Worm (Caenorhabditis elegans) whole organism, young adult: ENCODE results near the gene gck-2.
A peak's percentile ranks its signal among the peaks of the same experiment; 100 is the strongest.

Experiments
- B0035.1 ChIP-seq: sonication (generic microtip); optimal IDR thresholded peaks from 2 replicates; lab custom pipeline; 2016; ENCODE audit warnings: missing genetic modification characterization, mild to moderate bottlenecking, missing compliant biosample characterization, missing genotype, missing genetic modification reagents
- B0261.1 ChIP-seq: sonication (generic microtip); optimal IDR thresholded peaks from 2 replicates; lab custom pipeline; 2016; ENCODE audit warnings: mild to moderate bottlenecking, missing genetic modification characterization, moderate library complexity, missing compliant biosample characterization
- C06A6.2 ChIP-seq: fragments of 200-800 bp; sonication (Bioruptor generic); conservative IDR thresholded peaks from 2 replicates; pipeline ENCODE4 v1.3.6; 2022; ENCODE audit warnings: missing genetic modification characterization, missing compliant biosample characterization
- F10E7.11 ChIP-seq: sonication (generic microtip); optimal IDR thresholded peaks from 2 replicates; lab custom pipeline; 2017; ENCODE audit warnings: mild to moderate bottlenecking, missing genetic modification characterization, moderate library complexity, missing compliant biosample characterization
- F33H1.4 ChIP-seq: fragments of 200-800 bp; sonication (Bioruptor generic); IDR thresholded peaks from 2 replicates; pipeline ENCODE4 v1.3.6; 2022; ENCODE audit warnings: missing genetic modification reagents, missing genetic modification characterization, missing compliant biosample characterization
- F49E8.2 ChIP-seq: sonication (generic microtip); optimal IDR thresholded peaks from 3 replicates; lab custom pipeline; 2017; ENCODE audit warnings: missing genetic modification characterization, mild to moderate bottlenecking, missing compliant biosample characterization, antibody characterized with exemption, moderate library complexity; ENCODE audit not compliant: insufficient read depth
- F52B5.7 ChIP-seq: sonication (generic microtip); optimal IDR thresholded peaks from 2 replicates; lab custom pipeline; 2016; ENCODE audit warnings: mild to moderate bottlenecking, missing genetic modification characterization, missing compliant biosample characterization
- F55B11.4 ChIP-seq: sonication (generic microtip); optimal IDR thresholded peaks from 2 replicates; lab custom pipeline; 2016; ENCODE audit warnings: missing compliant biosample characterization, missing genetic modification characterization, borderline replicate concordance; ENCODE audit not compliant: insufficient read depth
- F57C9.4 ChIP-seq: sonication (generic microtip); optimal IDR thresholded peaks from 2 replicates; lab custom pipeline; 2017; ENCODE audit warnings: mild to moderate bottlenecking, missing genetic modification characterization, missing compliant biosample characterization
- K11D2.4 ChIP-seq: fragments of 200-800 bp; sonication (Bioruptor generic); IDR thresholded peaks from 2 replicates; pipeline ENCODE4 v1.3.6; 2022; ENCODE audit warnings: missing genetic modification reagents, missing genetic modification characterization, missing compliant biosample characterization
- T07F8.4 ChIP-seq: sonication (generic microtip); optimal IDR thresholded peaks from 2 replicates; lab custom pipeline; 2016; ENCODE audit warnings: mild to moderate bottlenecking, missing genetic modification characterization, moderate library complexity, missing compliant biosample characterization
- Y53G8AR.9 ChIP-seq: fragments of 200-800 bp; sonication (Bioruptor generic); conservative IDR thresholded peaks from 2 replicates; pipeline ENCODE4 v1.3.6; 2022; ENCODE audit warnings: missing genetic modification reagents, missing genetic modification characterization, missing compliant biosample characterization
- ZK185.1 ChIP-seq: sonication (generic microtip); optimal IDR thresholded peaks from 2 replicates; lab custom pipeline; 2016; ENCODE audit warnings: mild to moderate bottlenecking, missing genetic modification characterization, missing compliant biosample characterization; ENCODE audit not compliant: poor library complexity, severe bottlenecking
- ama-1 ChIP-seq, 3 experiments: fragments of 150-350 bp in 1 of 3; sonication (generic microtip) in 2 of 3; optimal IDR thresholded peaks; 2 replicates each; lab custom pipeline; 2014 to 2018; ENCODE audit warnings: missing biosample characterization in 2 of 3, missing genetic modification characterization in 2 of 3, missing genetic modification reagents in 2 of 3
- athp-1 ChIP-seq: sonication (generic microtip); optimal IDR thresholded peaks from 2 replicates; lab custom pipeline; 2017; ENCODE audit warnings: mild to moderate bottlenecking, missing genetic modification characterization, missing compliant biosample characterization
- attf-3 ChIP-seq: fragments of 200-800 bp; sonication (Bioruptor generic); conservative IDR thresholded peaks from 2 replicates; pipeline ENCODE4 v1.3.6; 2022; ENCODE audit warnings: missing genetic modification reagents, missing genetic modification characterization, missing compliant biosample characterization
- bed-2 ChIP-seq: fragments of 200-800 bp; sonication (Bioruptor generic); IDR thresholded peaks from 2 replicates; pipeline ENCODE4 v1.3.6; 2022; ENCODE audit warnings: missing genetic modification reagents, missing genetic modification characterization, missing compliant biosample characterization
- ceh-40 ChIP-seq: fragments of 200-800 bp; sonication (Bioruptor generic); IDR thresholded peaks from 2 replicates; pipeline ENCODE4 v1.3.6; 2022; ENCODE audit warnings: missing genetic modification characterization, missing compliant biosample characterization
- ceh-91 ChIP-seq: fragments of 200-800 bp; sonication (Bioruptor generic); IDR thresholded peaks from 2 replicates; pipeline ENCODE4 v1.3.6; 2022; ENCODE audit warnings: missing genetic modification reagents, missing genetic modification characterization, missing compliant biosample characterization
- chd-7 ChIP-seq: sonication (generic microtip); optimal IDR thresholded peaks from 2 replicates; lab custom pipeline; 2016; ENCODE audit warnings: mild to moderate bottlenecking, missing genetic modification characterization, moderate library complexity, missing compliant biosample characterization
- egl-18 ChIP-seq: fragments of 200-800 bp; sonication (Bioruptor generic); IDR thresholded peaks from 2 replicates; pipeline ENCODE4 v1.3.6; 2022; ENCODE audit warnings: missing genetic modification reagents, missing genetic modification characterization, missing compliant biosample characterization
- gei-17 ChIP-seq: fragments of 200-800 bp; sonication (Bioruptor generic); optimal IDR thresholded peaks from 2 replicates; lab custom pipeline; 2018; ENCODE audit warnings: mild to moderate bottlenecking, missing genetic modification characterization, missing compliant biosample characterization
- hmg-20 ChIP-seq: fragments of 200-800 bp; sonication (Bioruptor generic); IDR thresholded peaks from 2 replicates; pipeline ENCODE4 v1.3.6; 2022; ENCODE audit warnings: missing genetic modification reagents, missing genetic modification characterization, missing compliant biosample characterization
- lag-1 ChIP-seq: fragments of 200-800 bp; sonication (Bioruptor generic); IDR thresholded peaks from 2 replicates; pipeline ENCODE4 v1.3.6; 2022; ENCODE audit warnings: missing genetic modification reagents, missing genetic modification characterization, missing compliant biosample characterization
- let-526 ChIP-seq: fragments of 200-800 bp; sonication (Bioruptor generic); IDR thresholded peaks from 2 replicates; pipeline ENCODE4 v1.3.6; 2022; ENCODE audit warnings: missing genetic modification reagents, missing genetic modification characterization, missing compliant biosample characterization
- lin-26 ChIP-seq: fragments of 200-800 bp; sonication (Bioruptor generic); IDR thresholded peaks from 2 replicates; pipeline ENCODE4 v1.3.6; 2022; ENCODE audit warnings: missing genetic modification reagents, missing genetic modification characterization, missing compliant biosample characterization
- lin-54 ChIP-seq: fragments of 200-800 bp; sonication (Bioruptor generic); optimal IDR thresholded peaks from 2 replicates; lab custom pipeline; 2018; ENCODE audit warnings: mild to moderate bottlenecking, missing genetic modification characterization, missing compliant biosample characterization
- lsl-1 ChIP-seq: fragments of 200-800 bp; sonication (Bioruptor generic); optimal IDR thresholded peaks from 2 replicates; lab custom pipeline; 2018; ENCODE audit warnings: mild to moderate bottlenecking, missing genetic modification characterization, moderate library complexity, missing compliant biosample characterization
- madf-8 ChIP-seq: fragments of 200-800 bp; sonication (Bioruptor generic); conservative IDR thresholded peaks from 2 replicates; pipeline ENCODE4 v1.3.6; 2022; ENCODE audit warnings: missing genetic modification reagents, missing genetic modification characterization, missing compliant biosample characterization
- mcd-1 ChIP-seq: fragments of 200-800 bp; sonication (Bioruptor generic); IDR thresholded peaks from 2 replicates; pipeline ENCODE4 v1.3.6; 2022; ENCODE audit warnings: missing genetic modification reagents, missing genetic modification characterization, missing compliant biosample characterization
- mxl-1 ChIP-seq: sonication (generic microtip); optimal IDR thresholded peaks from 2 replicates; lab custom pipeline; 2016; ENCODE audit warnings: missing genetic modification characterization, missing compliant biosample characterization
- nhr-120 ChIP-seq: fragments of 200-800 bp; sonication (Bioruptor generic); IDR thresholded peaks from 2 replicates; pipeline ENCODE4 v1.3.6; 2022; ENCODE audit warnings: missing genetic modification characterization, missing compliant biosample characterization
- nhr-179 ChIP-seq: sonication (generic microtip); optimal IDR thresholded peaks from 2 replicates; lab custom pipeline; 2016; ENCODE audit warnings: mild to moderate bottlenecking, missing genetic modification characterization, missing compliant biosample characterization
- nhr-27 ChIP-seq: fragments of 200-800 bp; sonication (Bioruptor generic); optimal IDR thresholded peaks from 2 replicates; lab custom pipeline; 2018; ENCODE audit warnings: mild to moderate bottlenecking, missing genetic modification characterization, moderate library complexity, missing compliant biosample characterization
- nhr-80 ChIP-seq: sonication (generic microtip); optimal IDR thresholded peaks from 2 replicates; lab custom pipeline; 2016; ENCODE audit warnings: missing genetic modification characterization, missing compliant biosample characterization
- repo-1 ChIP-seq: sonication (generic microtip); optimal IDR thresholded peaks from 2 replicates; lab custom pipeline; 2017; ENCODE audit warnings: mild to moderate bottlenecking, missing genetic modification characterization, missing compliant biosample characterization
- snpc-1.1 ChIP-seq: sonication (generic microtip); optimal IDR thresholded peaks from 2 replicates; lab custom pipeline; 2017; ENCODE audit warnings: missing genetic modification characterization, mild to moderate bottlenecking, missing compliant biosample characterization, antibody characterized with exemption, moderate library complexity, missing genotype, missing genetic modification reagents; ENCODE audit not compliant: insufficient read depth
- snpc-3.4 ChIP-seq: sonication (generic microtip); optimal IDR thresholded peaks from 2 replicates; lab custom pipeline; 2017; ENCODE audit warnings: missing genetic modification characterization, mild to moderate bottlenecking, missing compliant biosample characterization, antibody characterized with exemption, moderate library complexity, missing genotype, missing genetic modification reagents
- snpc-4 ChIP-seq, 5 experiments: fragments of 150-350 bp in 1 of 5; sonication (generic microtip) in 4 of 5; optimal IDR thresholded peaks; 2 replicates each; lab custom pipeline; 2014 to 2018; ENCODE audit warnings: missing genetic modification characterization in 5 of 5, missing biosample characterization in 3 of 5, antibody characterized with exemption in 2 of 5, mild to moderate bottlenecking in 2 of 5, missing compliant biosample characterization in 2 of 5, missing genotype in 2 of 5, moderate library complexity in 2 of 5, missing genetic modification reagents in 1 of 5
- somi-1 ChIP-seq: fragments of 200-800 bp; sonication (Bioruptor generic); optimal IDR thresholded peaks from 2 replicates; lab custom pipeline; 2018; ENCODE audit warnings: mild to moderate bottlenecking, missing genetic modification characterization, missing compliant biosample characterization
- sptf-2 ChIP-seq: fragments of 200-800 bp; sonication (Bioruptor generic); optimal IDR thresholded peaks from 2 replicates; lab custom pipeline; 2018; ENCODE audit warnings: mild to moderate bottlenecking, missing genetic modification characterization, missing compliant biosample characterization
- tbp1 ChIP-seq: fragments of 200-800 bp; sonication (Bioruptor generic); optimal IDR thresholded peaks from 2 replicates; lab custom pipeline; 2018; ENCODE audit warnings: mild to moderate bottlenecking, missing genetic modification characterization, missing compliant biosample characterization
- unc-130 ChIP-seq: sonication (generic microtip); optimal IDR thresholded peaks from 2 replicates; lab custom pipeline; 2016; ENCODE audit warnings: missing genetic modification reagents, missing genetic modification characterization, missing compliant biosample characterization
- xnd-1 ChIP-seq: sonication (generic microtip); optimal IDR thresholded peaks from 2 replicates; lab custom pipeline; 2016; ENCODE audit warnings: missing genotype, missing genetic modification reagents, missing genetic modification characterization, missing compliant biosample characterization
- zim-3 ChIP-seq: sonication (generic microtip); optimal IDR thresholded peaks from 2 replicates; lab custom pipeline; 2017; ENCODE audit warnings: mild to moderate bottlenecking, missing genetic modification characterization, moderate library complexity, missing compliant biosample characterization
- ztf-18 ChIP-seq: sonication (generic microtip); optimal IDR thresholded peaks from 2 replicates; lab custom pipeline; 2016; ENCODE audit warnings: missing genotype, mild to moderate bottlenecking, missing genetic modification characterization, missing compliant biosample characterization
- ztf-6 ChIP-seq: fragments of 200-800 bp; sonication (Bioruptor generic); IDR thresholded peaks from 2 replicates; pipeline ENCODE4 v1.3.6; 2022; ENCODE audit warnings: missing genetic modification reagents, missing genetic modification characterization, missing compliant biosample characterization

The gck-2 gene

ce11 chrV:6783044-6783625 is 9.3 kb downstream of the gck-2 start (continued):
- no peak for TF ChIP-seq chd-7 (tag; lab: Kevin White, UChicago)
- TF ChIP-seq tbp1 (GFP tag; lab: Kevin White, UChicago): peak; percentile 32
- no peak for TF ChIP-seq B0261.1 (tag; lab: Kevin White, UChicago)
- TF ChIP-seq F52B5.7 (tag; lab: Kevin White, UChicago): peak; percentile 45
- TF ChIP-seq nhr-80: no peak
- TF ChIP-seq ztf-6 (GFP tag; lab: Robert Waterston, UW): no peak
- TF ChIP-seq athp-1 (tag; lab: Kevin White, UChicago): peak; percentile 67
- TF ChIP-seq let-526 (GFP tag; lab: Robert Waterston, UW): no peak
- TF ChIP-seq snpc-4 (GFP tag; optimal IDR thresholded peaks at IDR 0.05; lab: Kevin White, UChicago): peak; percentile 60
- TF ChIP-seq snpc-4 (tag; optimal IDR thresholded peaks at IDR 0.05; lab: Kevin White, UChicago): peak in 1 of 4 experiments; percentile 44
- peak; percentile 21; the same call in 1 of the 2 replicates for TF ChIP-seq F33H1.4 (GFP tag; lab: Robert Waterston, UW)
- no peak for TF ChIP-seq lag-1 (GFP tag; lab: Robert Waterston, UW)
- no peak for TF ChIP-seq zim-3 (tag; lab: Kevin White, UChicago)
- TF ChIP-seq ceh-91 (GFP tag; lab: Robert Waterston, UW): no peak
- no peak for TF ChIP-seq snpc-1.1 (tag; lab: Kevin White, UChicago)
- TF ChIP-seq K11D2.4 (GFP tag; lab: Robert Waterston, UW): no peak
- no peak for TF ChIP-seq gei-17 (GFP tag; lab: Kevin White, UChicago)
- TF ChIP-seq C06A6.2 (GFP tag; lab: Robert Waterston, UW): no peak
- TF ChIP-seq F57C9.4 (tag; lab: Kevin White, UChicago): no peak
- TF ChIP-seq B0035.1 (tag; lab: Kevin White, UChicago): no peak
- no peak for TF ChIP-seq nhr-120 (GFP tag; lab: Robert Waterston, UW)
- TF ChIP-seq ZK185.1 (tag; lab: Kevin White, UChicago): no peak
- TF ChIP-seq sptf-2: no peak
- TF ChIP-seq lin-26: peak; percentile 81; the same call in 1 of the 2 replicates
- peak; percentile 25 for TF ChIP-seq repo-1 (tag; lab: Kevin White, UChicago)
- TF ChIP-seq lin-54 (GFP tag; lab: Kevin White, UChicago): peak; percentile 46
- TF ChIP-seq F55B11.4: no peak
- no peak for TF ChIP-seq snpc-3.4 (tag; lab: Kevin White, UChicago)
- no peak for TF ChIP-seq bed-2 (GFP tag; lab: Robert Waterston, UW)
- TF ChIP-seq unc-130 (GFP tag; lab: Kevin White, UChicago): no peak
- no peak for TF ChIP-seq attf-3
- peak; percentile 50 for TF ChIP-seq xnd-1 (tag; lab: Kevin White, UChicago)
- TF ChIP-seq ceh-40 (GFP tag; lab: Robert Waterston, UW): no peak; the same call in 1 of the 2 replicates
- peak; percentile 51; the same call in 1 of the 2 replicates for TF ChIP-seq Y53G8AR.9 (GFP tag; lab: Robert Waterston, UW)
- TF ChIP-seq ztf-18 (tag; lab: Kevin White, UChicago): peak; percentile 22
- no peak for TF ChIP-seq nhr-27 (tag; lab: Kevin White, UChicago)
- peak; percentile 3 for TF ChIP-seq madf-8
- TF ChIP-seq T07F8.4 (tag; lab: Kevin White, UChicago): no peak
- TF ChIP-seq F10E7.11 (tag; lab: Kevin White, UChicago): no peak
- no peak for TF ChIP-seq nhr-179 (tag; lab: Kevin White, UChicago)
- TF ChIP-seq egl-18: no peak
- TF ChIP-seq ama-1 (optimal IDR thresholded peaks at IDR 0.05; lab: Kevin White, UChicago): no peak
- TF ChIP-seq ama-1 (GFP tag; optimal IDR thresholded peaks at IDR 0.05; lab: Kevin White, UChicago): peak in 1 of 2 experiments; percentile 69
- TF ChIP-seq somi-1 (GFP tag; lab: Kevin White, UChicago): no peak
- peak; percentile 57 for TF ChIP-seq lsl-1 (GFP tag; lab: Kevin White, UChicago)
- TF ChIP-seq F49E8.2 (tag; lab: Kevin White, UChicago): peak; percentile 66
- no peak for TF ChIP-seq hmg-20
- TF ChIP-seq mxl-1: peak; percentile 39
- no peak for TF ChIP-seq mcd-1 (GFP tag; lab: Robert Waterston, UW)
